Worm (Caenorhabditis elegans): ENCODE measurements around the gene nhr-166.
A peak's percentile ranks its signal among the peaks of the same experiment; 100 is the strongest.

The nhr-166 gene

ce11 chrII:3894755-3895154, 14.7 kb downstream of the nhr-166 start, which contains the start of gene F53C3.7:
Gene F53C3.7, plus strand, starts transcription at chrII:3895055.
- TF ChIP-seq nhr-77 (tag; optimal IDR thresholded peaks at IDR 0.05): no peak
- TF ChIP-seq aly-2 (tag; optimal IDR thresholded peaks at IDR 0.05): no peak
- no peak for TF ChIP-seq C34F6.9 (tag; optimal IDR thresholded peaks at IDR 0.05)
- no peak for TF ChIP-seq ztf-1 (GFP tag; conservative IDR thresholded peaks at IDR 0.05)
- TF ChIP-seq nhr-129 (tag; optimal IDR thresholded peaks at IDR 0.05): no peak
- no peak for TF ChIP-seq ZK546.5 (tag; optimal IDR thresholded peaks at IDR 0.05)

DNA sequence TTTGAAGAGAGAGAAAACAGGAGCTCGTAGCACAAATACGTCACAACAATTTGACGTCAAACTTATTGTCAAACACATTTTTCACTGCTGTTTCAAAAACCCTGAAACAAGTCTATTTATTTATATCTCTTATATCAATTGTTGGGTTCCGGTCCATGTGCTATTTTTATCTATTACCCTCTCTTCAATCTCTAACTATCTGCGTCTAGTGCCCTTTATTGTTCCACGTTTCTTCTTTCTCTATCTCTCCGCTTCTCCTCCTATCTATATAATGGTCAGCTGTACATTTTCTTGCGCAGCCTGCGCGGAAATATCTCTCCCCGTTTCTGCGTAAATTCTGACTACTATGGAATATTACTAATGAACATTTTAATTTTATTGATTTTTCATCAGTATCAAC, 16.9 kb downstream of the nhr-166 start:
- no peak for TF ChIP-seq Y55F3AM.14 (GFP tag; optimal IDR thresholded peaks at IDR 0.05)
- TF ChIP-seq gmeb-1 (tag; optimal IDR thresholded peaks at IDR 0.05): peak; percentile 10
- TF ChIP-seq nhr-237 (tag; optimal IDR thresholded peaks at IDR 0.05): no peak
- TF ChIP-seq unc-39 (tag; optimal IDR thresholded peaks at IDR 0.05): no peak
- TF ChIP-seq mab-5 (tag; optimal IDR thresholded peaks at IDR 0.05): no peak
- no peak for TF ChIP-seq alr-1 (tag; optimal IDR thresholded peaks at IDR 0.05)
- no peak for TF ChIP-seq lin-39 (tag; optimal IDR thresholded peaks at IDR 0.05)
- TF ChIP-seq ama-1 (optimal IDR thresholded peaks at IDR 0.05): no peak
- no peak for TF ChIP-seq nhr-12 (tag; optimal IDR thresholded peaks at IDR 0.05)
- TF ChIP-seq peb-1 (tag; optimal IDR thresholded peaks at IDR 0.05): no peak
- no peak for TF ChIP-seq nhr-10 (tag; optimal IDR thresholded peaks at IDR 0.05)
- no peak for TF ChIP-seq dmd-4 (tag; optimal IDR thresholded peaks at IDR 0.05)
- TF ChIP-seq F13H6.1 (tag; optimal IDR thresholded peaks at IDR 0.05): peak; percentile 73
- no peak for TF ChIP-seq R02D3.7 (tag; optimal IDR thresholded peaks at IDR 0.05)
- no peak for TF ChIP-seq ztf-11 (tag; optimal IDR thresholded peaks at IDR 0.05)
- peak; percentile 38 for TF ChIP-seq nhr-21 (tag; optimal IDR thresholded peaks at IDR 0.05)
- no peak for TF ChIP-seq nhr-23 (tag; optimal IDR thresholded peaks at IDR 0.05)
- TF ChIP-seq aly-2 (tag; optimal IDR thresholded peaks at IDR 0.05): no peak
- peak; percentile 14 for TF ChIP-seq sma-3 (GFP tag; optimal IDR thresholded peaks at IDR 0.05)
- TF ChIP-seq C34F6.9 (tag; optimal IDR thresholded peaks at IDR 0.05): peak; percentile 59
- peak; percentile 85 for TF ChIP-seq sma-9 (GFP tag; optimal IDR thresholded peaks at IDR 0.05)
- TF ChIP-seq sma-9 (tag; optimal IDR thresholded peaks at IDR 0.05): no peak
- TF ChIP-seq unc-62 (GFP tag; optimal IDR thresholded peaks at IDR 0.05): no peak
- TF ChIP-seq nhr-77 (tag; optimal IDR thresholded peaks at IDR 0.05): no peak
- TF ChIP-seq lin-11 (tag; optimal IDR thresholded peaks at IDR 0.05): no peak
- no peak for TF ChIP-seq ztf-1 (GFP tag; conservative IDR thresholded peaks at IDR 0.05)
- peak in 1 of 2 experiments; percentile 57 for TF ChIP-seq lsy-2 (tag; optimal IDR thresholded peaks at IDR 0.05)
- peak; percentile 78 for TF ChIP-seq crh-2 (tag; optimal IDR thresholded peaks at IDR 0.05)
- no peak for TF ChIP-seq elt-1 (tag; optimal IDR thresholded peaks at IDR 0.05)
- TF ChIP-seq ceh-16 (tag; optimal IDR thresholded peaks at IDR 0.05): no peak
- TF ChIP-seq nhr-129 (tag; optimal IDR thresholded peaks at IDR 0.05): peak; percentile 27
- TF ChIP-seq ceh-82 (tag; optimal IDR thresholded peaks at IDR 0.05): no peak
- no peak for TF ChIP-seq blmp-1 (tag; optimal IDR thresholded peaks at IDR 0.05; ENCODE audit: insufficient read depth)
- TF ChIP-seq egl-27 (tag; optimal IDR thresholded peaks at IDR 0.05): no peak
- peak; percentile 50 for TF ChIP-seq unc-55 (GFP tag; optimal IDR thresholded peaks at IDR 0.05)
- TF ChIP-seq ZK546.5 (tag; optimal IDR thresholded peaks at IDR 0.05): no peak
- no peak for TF ChIP-seq skn-1 (tag; optimal IDR thresholded peaks at IDR 0.05)
- no peak for TF ChIP-seq nhr-6 (tag; optimal IDR thresholded peaks at IDR 0.05)
- no peak for TF ChIP-seq nhr-11 (tag; optimal IDR thresholded peaks at IDR 0.05)
- TF ChIP-seq ztf-4 (tag; optimal IDR thresholded peaks at IDR 0.05): no peak
- TF ChIP-seq zag-1 (tag; optimal IDR thresholded peaks at IDR 0.05): no peak
- TF ChIP-seq fos-1 (tag; optimal IDR thresholded peaks at IDR 0.05): no peak
- no peak for TF ChIP-seq mdl-1 (tag; optimal IDR thresholded peaks at IDR 0.05)
- TF ChIP-seq mbf-1 (tag; optimal IDR thresholded peaks at IDR 0.05): no peak
- no peak for TF ChIP-seq snpc-4 (tag; optimal IDR thresholded peaks at IDR 0.05)
- peak; percentile 59 for TF ChIP-seq lin-13 (GFP tag; optimal IDR thresholded peaks at IDR 0.05)
- peak; percentile 48 for TF ChIP-seq nhr-25 (tag; optimal IDR thresholded peaks at IDR 0.05)
- no peak for TF ChIP-seq elt-3 (tag; optimal IDR thresholded peaks at IDR 0.05)
- TF ChIP-seq sem-4 (tag; optimal IDR thresholded peaks at IDR 0.05): no peak

Data from whole organism, L2 larva.